Worm (Caenorhabditis elegans) whole organism, midembryonic: ENCODE data around the gene clec-68.

ENCODE experiments used
- T22C8.4 ChIP-seq: fragments of 200-800 bp; sonication (Bioruptor generic); IDR thresholded peaks from 2 replicates; pipeline ENCODE4 v1.3.6; 2022; ENCODE audit warnings: missing genetic modification characterization, missing compliant biosample characterization
- flt-1 ChIP-seq: fragments of 200-800 bp; sonication (Bioruptor generic); IDR thresholded peaks from 2 replicates; pipeline ENCODE4 v1.3.6; 2022; ENCODE audit warnings: missing genetic modification characterization, missing compliant biosample characterization
- klf-2 ChIP-seq: fragments of 200-800 bp; sonication (Bioruptor generic); conservative IDR thresholded peaks from 2 replicates; pipeline ENCODE4 v1.3.6; 2022; ENCODE audit warnings: missing genetic modification reagents, missing genetic modification characterization, missing compliant biosample characterization
- ref-1 ChIP-seq: fragments of 200-800 bp; sonication (Bioruptor generic); conservative IDR thresholded peaks from 2 replicates; pipeline ENCODE4 v1.3.6; 2022; ENCODE audit warnings: missing genetic modification reagents, missing genetic modification characterization, missing compliant biosample characterization
- ztf-23 ChIP-seq: fragments of 200-800 bp; sonication (Bioruptor generic); IDR thresholded peaks from 2 replicates; pipeline ENCODE4 v1.3.6; 2022; ENCODE audit warnings: missing genetic modification reagents, missing genetic modification characterization, missing compliant biosample characterization
- ztf-29 ChIP-seq: fragments of 200-800 bp; sonication (Bioruptor generic); IDR thresholded peaks from 2 replicates; pipeline ENCODE4 v1.3.6; 2022; ENCODE audit warnings: missing genetic modification reagents, missing genetic modification characterization, missing compliant biosample characterization

DNA sequence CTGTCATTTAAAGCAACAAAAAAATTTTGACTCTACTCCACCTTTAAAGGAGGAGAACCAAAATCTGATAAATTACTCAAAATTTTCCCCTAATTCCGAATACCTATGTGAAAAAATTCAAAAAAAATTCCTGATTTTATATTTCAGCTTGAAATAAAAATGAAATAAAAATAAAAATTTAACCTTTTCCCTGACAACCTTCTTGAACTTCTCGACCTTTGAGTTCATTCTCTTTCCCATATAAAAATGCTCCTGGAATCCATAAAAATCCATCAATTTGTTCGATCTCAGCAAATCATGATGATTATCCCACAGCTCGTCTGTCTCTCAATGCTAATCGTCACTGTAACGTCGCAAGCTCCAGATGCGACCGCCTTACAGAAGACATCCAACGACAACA is 23.3 kb upstream of the clec-68 start, which contains the start of gene F56D6.6:
- TF ChIP-seq T22C8.4 (no peak), ztf-29 (no peak), flt-1 (GFP tag; lab: Robert Waterston, UW) (no peak), ztf-23 (GFP tag; lab: Robert Waterston, UW) (no peak), klf-2 (GFP tag; lab: Robert Waterston, UW) (no peak), ref-1 (no peak)
